Fruit fly (Drosophila melanogaster): ENCODE data around the gene Cpr64Aa.

The Cpr64Aa gene

DNA sequence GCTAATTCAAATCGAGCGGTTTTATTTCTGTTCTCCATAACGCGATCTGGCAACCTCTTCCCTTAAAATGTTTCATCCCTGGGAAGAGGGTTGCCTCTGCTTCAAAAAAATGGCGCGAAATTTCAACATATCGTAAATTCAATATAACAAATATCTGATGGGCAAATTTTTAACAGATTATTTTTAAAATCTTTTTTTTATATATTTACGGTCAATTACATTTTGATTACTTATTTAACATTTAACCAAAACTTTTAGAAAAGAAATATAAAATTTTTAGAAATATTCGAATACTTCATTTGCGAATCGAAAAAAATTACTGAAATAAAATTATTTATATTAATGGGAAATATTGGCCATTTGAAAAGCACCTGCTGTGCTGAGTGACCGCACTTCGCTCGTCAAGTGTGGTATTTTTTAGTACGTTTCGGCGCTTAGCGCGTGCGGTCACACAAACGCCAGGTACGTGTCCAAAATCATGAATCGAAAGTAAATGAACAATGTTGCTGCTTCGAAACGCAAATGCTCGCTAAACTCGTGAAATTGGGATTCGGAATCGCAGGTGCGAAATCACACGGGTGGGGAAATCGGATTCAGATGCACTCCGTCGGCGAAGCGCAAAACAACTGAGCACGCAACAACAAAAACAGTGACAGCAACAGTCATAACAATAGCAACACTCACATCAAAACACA, 38.9 kb downstream of the Cpr64Aa start, which contains the start of gene Ero1L (continued):
- peak; percentile 64 for TF ChIP-seq Med (GFP tag)
- no peak for TF ChIP-seq Side (GFP tag; optimal IDR thresholded peaks at IDR 0.05)
- no peak for TF ChIP-seq lov (optimal IDR thresholded peaks at IDR 0.05)
- 0 out of 3 replicates have a peak, but pooled peaks have one; percentile 47 for TF ChIP-seq lov (GFP tag; IDR thresholded peaks at IDR 0.05)
- TF ChIP-seq CG10147 (GFP tag; optimal IDR thresholded peaks at IDR 0.05), result peak; percentile 36
- no peak for TF ChIP-seq ems (GFP tag; optimal IDR thresholded peaks at IDR 0.05)
- TF ChIP-seq CG14860 (GFP tag; IDR thresholded peaks at IDR 0.05; ENCODE audit: partially characterized antibody), result no peak
- peak; percentile 16 for TF ChIP-seq CG2120 (GFP tag; optimal IDR thresholded peaks at IDR 0.05)
- no peak for TF ChIP-seq Oaz (GFP tag; IDR thresholded peaks at IDR 0.05)
- TF ChIP-seq CG15011 (GFP tag; optimal IDR thresholded peaks at IDR 0.05), result no peak
- no peak for TF ChIP-seq gce (GFP tag; IDR thresholded peaks at IDR 0.05)
- TF ChIP-seq CG10209 (GFP tag; optimal IDR thresholded peaks at IDR 0.05), result no peak
- TF ChIP-seq CG9876 (GFP tag; optimal IDR thresholded peaks at IDR 0.05), result no peak
- TF ChIP-seq sim (GFP tag; IDR thresholded peaks at IDR 0.05), result no peak
- peak; percentile 10 for TF ChIP-seq Fer2 (tag; optimal IDR thresholded peaks at IDR 0.05)
- TF ChIP-seq CG43689 (GFP tag; IDR thresholded peaks at IDR 0.05), result no peak
- no peak for TF ChIP-seq CG9609 (GFP tag; optimal IDR thresholded peaks at IDR 0.05)
- no peak for TF ChIP-seq CG31365 (tag; optimal IDR thresholded peaks at IDR 0.05)
- TF ChIP-seq bigmax (GFP tag; optimal IDR thresholded peaks at IDR 0.05), result no peak
- TF ChIP-seq CG2116 (GFP tag; optimal IDR thresholded peaks at IDR 0.05), result peak; percentile 62
- TF ChIP-seq Drgx (GFP tag; IDR thresholded peaks at IDR 0.05), result peak; percentile 22; the same call in 1 of the 2 replicates
- no peak for TF ChIP-seq dati (GFP tag; IDR thresholded peaks at IDR 0.05)
- TF ChIP-seq Optix (GFP tag; IDR thresholded peaks at IDR 0.05), result no peak
- no peak for TF ChIP-seq GATAe (GFP tag; conservative IDR thresholded peaks at IDR 0.05)
- no peak for TF ChIP-seq usp (GFP tag; optimal IDR thresholded peaks at IDR 0.05)
- no peak for TF ChIP-seq CG15269 (tag; optimal IDR thresholded peaks at IDR 0.05)
- TF ChIP-seq tap (tag; optimal IDR thresholded peaks at IDR 0.05), result no peak
- TF ChIP-seq sisA (GFP tag; IDR thresholded peaks at IDR 0.05), result no peak
- TF ChIP-seq HLH54F (GFP tag; optimal IDR thresholded peaks at IDR 0.05), result no peak
- TF ChIP-seq CG17186 (GFP tag; optimal IDR thresholded peaks at IDR 0.05), result peak; percentile 21
- no peak for TF ChIP-seq TFAM (GFP tag; optimal IDR thresholded peaks at IDR 0.05)
- TF ChIP-seq Mad (GFP tag; optimal IDR thresholded peaks at IDR 0.05), result no peak
- TF ChIP-seq CG17612 (GFP tag; IDR thresholded peaks at IDR 0.05), result no peak
- no peak for TF ChIP-seq CG8290 (GFP tag; optimal IDR thresholded peaks at IDR 0.05)
- no peak for TF ChIP-seq CG8290 (tag; optimal IDR thresholded peaks at IDR 0.05)
- TF ChIP-seq CrebB (tag; optimal IDR thresholded peaks at IDR 0.05), result no peak
- no peak for TF ChIP-seq br (optimal IDR thresholded peaks at IDR 0.05)
- no peak for TF ChIP-seq CG12744 (GFP tag; optimal IDR thresholded peaks at IDR 0.05)
- TF ChIP-seq zfh2 (GFP tag; optimal IDR thresholded peaks at IDR 0.05), result no peak
- TF ChIP-seq exex (tag; optimal IDR thresholded peaks at IDR 0.05), result no peak
- peak; percentile 30 for TF ChIP-seq Ets65A (GFP tag)
- TF ChIP-seq fu2 (GFP tag; optimal IDR thresholded peaks at IDR 0.05), result no peak
- peak; percentile 3 for TF ChIP-seq kni (GFP tag; optimal IDR thresholded peaks at IDR 0.05)
- TF ChIP-seq Stat92E (GFP tag; optimal IDR thresholded peaks at IDR 0.05), result peak in 1 of 3 experiments; percentile 24
- TF ChIP-seq lbe (GFP tag; optimal IDR thresholded peaks at IDR 0.05), result peak; percentile 53
- peak; percentile 51; the same call in 1 of the 3 replicates for TF ChIP-seq CG11695 (GFP tag; IDR thresholded peaks at IDR 0.05)
- TF ChIP-seq ap (GFP tag; IDR thresholded peaks at IDR 0.05), result no peak
- TF ChIP-seq Ets97D (GFP tag; optimal IDR thresholded peaks at IDR 0.05), result peak; percentile 29
- no peak for TF ChIP-seq caup (GFP tag; optimal IDR thresholded peaks at IDR 0.05; ENCODE audit: severe bottlenecking)
- no peak for TF ChIP-seq Hsf (GFP tag; optimal IDR thresholded peaks at IDR 0.05)
- TF ChIP-seq Myb (GFP tag; optimal IDR thresholded peaks at IDR 0.05), result peak; percentile 93
- peak; percentile 26 for TF ChIP-seq Hmr (GFP tag; optimal IDR thresholded peaks at IDR 0.05)

Measured in whole organism, embryonic.